Worm (Caenorhabditis elegans) whole organism, L1 larva: ENCODE measurements around the gene K10H10.4.

ENCODE experiments used
- ets-5 ChIP-seq: fragments of 200-800 bp; sonication (Bioruptor generic); IDR thresholded peaks from 2 replicates; pipeline ENCODE4 v1.3.6; 2022; ENCODE audit warnings: missing genetic modification characterization, missing compliant biosample characterization
- fkh-10 ChIP-seq: sonication (generic microtip); optimal IDR thresholded peaks from 2 replicates; lab custom pipeline; 2017; ENCODE audit warnings: missing biosample characterization, missing genetic modification reagents, missing genetic modification characterization
- lsy-2 ChIP-seq, 2 experiments: fragments of 150-350 bp; optimal IDR thresholded peaks; 2 replicates each; lab custom pipeline; 2014; ENCODE audit warnings: missing biosample characterization in 2 of 2, missing genetic modification characterization in 2 of 2
- mab-9 ChIP-seq: fragments of 200-800 bp; sonication (Bioruptor generic); IDR thresholded peaks from 2 replicates; pipeline ENCODE4 v1.3.6; 2022; ENCODE audit warnings: missing genetic modification reagents, missing genetic modification characterization, missing compliant biosample characterization
- mep-1 ChIP-seq: fragments of 150-350 bp; optimal IDR thresholded peaks from 2 replicates; lab custom pipeline; 2014; ENCODE audit warnings: missing biosample characterization, missing genetic modification characterization
- nhr-11 ChIP-seq: fragments of 150-350 bp; optimal IDR thresholded peaks from 2 replicates; lab custom pipeline; 2014; ENCODE audit warnings: missing biosample characterization, missing genetic modification characterization
- nhr-237 ChIP-seq: fragments of 150-350 bp; optimal IDR thresholded peaks from 2 replicates; lab custom pipeline; 2014; ENCODE audit warnings: missing biosample characterization, missing genetic modification characterization
- nhr-47 ChIP-seq: sonication (generic microtip); optimal IDR thresholded peaks from 2 replicates; lab custom pipeline; 2016; ENCODE audit warnings: mild to moderate bottlenecking, missing genetic modification characterization, moderate library complexity, missing compliant biosample characterization
- nhr-77 ChIP-seq: fragments of 150-350 bp; optimal IDR thresholded peaks from 2 replicates; lab custom pipeline; 2014; ENCODE audit warnings: missing biosample characterization, missing genetic modification characterization
- rnt-1 ChIP-seq: sonication (generic microtip); optimal IDR thresholded peaks from 2 replicates; lab custom pipeline; 2016; ENCODE audit warnings: mild to moderate bottlenecking, missing genetic modification characterization, moderate library complexity, missing compliant biosample characterization
- skn-1 ChIP-seq: fragments of 150-350 bp; optimal IDR thresholded peaks from 2 replicates; lab custom pipeline; 2014; ENCODE audit warnings: missing biosample characterization, missing genetic modification characterization
- xbp-1 ChIP-seq: sonication (generic microtip); optimal IDR thresholded peaks from 2 replicates; lab custom pipeline; 2016; ENCODE audit warnings: missing genetic modification characterization, missing compliant biosample characterization
- zag-1 ChIP-seq: fragments of 150-350 bp; optimal IDR thresholded peaks from 2 replicates; lab custom pipeline; 2014; ENCODE audit warnings: missing biosample characterization, missing genetic modification characterization
- ztf-11 ChIP-seq, 2 experiments: sonication (generic microtip); optimal IDR thresholded peaks; 2 replicates each; lab custom pipeline; 2016 to 2017; ENCODE audit warnings: missing genetic modification characterization in 2 of 2, missing biosample characterization in 1 of 2, missing compliant biosample characterization in 1 of 2

DNA sequence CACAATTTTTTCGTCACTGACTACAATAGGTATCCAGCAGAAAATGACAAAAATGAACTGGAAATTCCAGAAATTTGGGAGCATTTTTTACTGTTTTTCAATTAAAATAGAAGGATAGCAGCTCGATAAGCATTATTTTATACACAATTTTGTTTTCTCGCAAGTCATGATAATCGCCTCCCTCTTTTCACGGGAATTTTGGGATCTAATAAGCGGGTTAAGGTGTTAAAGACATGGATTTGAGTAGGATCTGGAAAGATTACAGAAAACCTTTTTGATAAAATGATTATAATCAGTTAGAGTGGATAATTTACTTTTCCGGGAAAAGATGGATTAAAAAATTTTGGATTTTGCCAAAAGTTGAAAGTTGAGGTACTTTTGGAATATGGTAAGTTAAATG lies 48.5 kb downstream of the K10H10.4 start, which contains the start of gene gcy-29:
- TF ChIP-seq fkh-10 (GFP tag; lab: Kevin White, UChicago) (no peak), ets-5 (GFP tag; lab: Robert Waterston, UW) (no peak), xbp-1 (tag; lab: Kevin White, UChicago) (no peak), ztf-11 (tag; optimal IDR thresholded peaks at IDR 0.05; lab: Kevin White, UChicago) (no peak), nhr-237 (tag; lab: Kevin White, UChicago) (no peak), mab-9 (GFP tag; lab: Robert Waterston, UW) (no peak), nhr-77 (tag; lab: Kevin White, UChicago) (no peak), nhr-11 (no peak), rnt-1 (tag; lab: Kevin White, UChicago) (no peak), zag-1 (no peak), skn-1 (no peak), mep-1 (tag; lab: Kevin White, UChicago) (no peak), nhr-47 (tag; lab: Kevin White, UChicago) (no peak), lsy-2 (tag; optimal IDR thresholded peaks at IDR 0.05; lab: Kevin White, UChicago) (no peak)
